Worm (Caenorhabditis elegans) whole organism, L4/young adult: ENCODE results near the gene T20G5.8.

Experiments
- W03F9.2 ChIP-seq: fragments of 150-350 bp; optimal IDR thresholded peaks from 2 replicates; lab custom pipeline; 2014; ENCODE audit warnings: missing biosample characterization, missing genetic modification characterization
- dao-5 ChIP-seq: sonication (generic microtip); optimal IDR thresholded peaks from 2 replicates; lab custom pipeline; 2016; ENCODE audit warnings: missing genotype, missing genetic modification characterization, moderate library complexity, missing compliant biosample characterization
- him-1 ChIP-seq: sonication (generic microtip); optimal IDR thresholded peaks from 2 replicates; lab custom pipeline; 2016; ENCODE audit warnings: missing genotype, missing genetic modification reagents, missing genetic modification characterization, missing compliant biosample characterization

- TF ChIP-seq him-1 (tag; lab: Kevin White, UChicago): peak; percentile 28
- no peak for TF ChIP-seq W03F9.2 (tag; lab: Kevin White, UChicago)
- no peak for TF ChIP-seq dao-5 (tag; lab: Kevin White, UChicago)
These were observed 11.3 kb upstream of the T20G5.8 start for ce11 chrIII:10187840-10188239.
